Worm (Caenorhabditis elegans) whole organism, L4/young adult: Measurements from ENCODE around the gene H04M03.11.

ENCODE experiments used
- W03F9.2 ChIP-seq: fragments of 150-350 bp; optimal IDR thresholded peaks from 2 replicates; lab custom pipeline; 2014; ENCODE audit warnings: missing biosample characterization, missing genetic modification characterization
- dao-5 ChIP-seq: sonication (generic microtip); optimal IDR thresholded peaks from 2 replicates; lab custom pipeline; 2016; ENCODE audit warnings: missing genotype, missing genetic modification characterization, moderate library complexity, missing compliant biosample characterization
- him-1 ChIP-seq: sonication (generic microtip); optimal IDR thresholded peaks from 2 replicates; lab custom pipeline; 2016; ENCODE audit warnings: missing genotype, missing genetic modification reagents, missing genetic modification characterization, missing compliant biosample characterization

- TF ChIP-seq him-1 (tag; lab: Kevin White, UChicago) (no peak), W03F9.2 (tag; lab: Kevin White, UChicago) (no peak), dao-5 (no peak)
Observed at ce11 chrIV:5896341-5896740, 11.9 kb upstream of the H04M03.11 start, which contains the start of gene pck-3.
